Worm (Caenorhabditis elegans) whole organism, L4/young adult: ENCODE results near the gene memb-1.

ENCODE experiments used
- dao-5 ChIP-seq: sonication (generic microtip); optimal IDR thresholded peaks from 2 replicates; lab custom pipeline; 2016; ENCODE audit warnings: missing genotype, missing genetic modification characterization, moderate library complexity, missing compliant biosample characterization
- him-1 ChIP-seq: sonication (generic microtip); optimal IDR thresholded peaks from 2 replicates; lab custom pipeline; 2016; ENCODE audit warnings: missing genotype, missing genetic modification reagents, missing genetic modification characterization, missing compliant biosample characterization

- TF ChIP-seq him-1 (tag; lab: Kevin White, UChicago) (no peak), dao-5 (tag; lab: Kevin White, UChicago) (no peak)
Measured at ce11 chrX:9436843-9437312, 4.5 kb downstream of the memb-1 start, which contains the start of gene tbb-4.
